Fruit fly (Drosophila melanogaster) whole organism, prepupa: ENCODE measurements around the gene CG11768.

Source experiments
- Blimp-1 ChIP-seq: fragments of 200-800 bp; sonication (Bioruptor generic); optimal IDR thresholded peaks from 3 replicates; lab custom pipeline; 2017; ENCODE audit warnings: missing biosample characterization, missing genetic modification characterization, mild to moderate bottlenecking, moderate library complexity, missing genetic modification reagents
- CG10669 ChIP-seq: fragments of 200-800 bp; sonication (Bioruptor generic); optimal IDR thresholded peaks from 3 replicates; lab custom pipeline; 2018; ENCODE audit warnings: missing biosample characterization, mild to moderate bottlenecking, missing genetic modification characterization, moderate library complexity
- CG11294 ChIP-seq: fragments of 200-800 bp; sonication (Bioruptor generic); IDR thresholded peaks from 2 replicates; pipeline ENCODE4 v1.3.6; 2022; ENCODE audit warnings: missing biosample characterization, missing genetic modification characterization
- CG11762 ChIP-seq: fragments of 200-800 bp; sonication (Bioruptor generic); optimal IDR thresholded peaks from 3 replicates; lab custom pipeline; 2016; ENCODE audit warnings: missing biosample characterization, missing genetic modification characterization; ENCODE audit not compliant: insufficient read depth
- CG11902 ChIP-seq: fragments of 200-800 bp; sonication (Bioruptor generic); optimal IDR thresholded peaks from 3 replicates; lab custom pipeline; 2016; ENCODE audit warnings: missing biosample characterization, missing genetic modification characterization
- CG15336 ChIP-seq: fragments of 200-800 bp; sonication (Bioruptor generic); IDR thresholded peaks from 2 replicates; pipeline ENCODE4 v1.3.6; 2022; ENCODE audit warnings: missing biosample characterization, missing genetic modification characterization
- CG31627 ChIP-seq: fragments of 200-800 bp; sonication (Bioruptor generic); optimal IDR thresholded peaks from 3 replicates; lab custom pipeline; 2016; ENCODE audit warnings: missing biosample characterization, missing genetic modification characterization
- CG32006 ChIP-seq: fragments of 200-800 bp; sonication (Bioruptor generic); optimal IDR thresholded peaks from 3 replicates; lab custom pipeline; 2017; ENCODE audit warnings: missing biosample characterization, mild to moderate bottlenecking, missing genetic modification characterization
- CG3919 ChIP-seq: fragments of 200-800 bp; sonication (Bioruptor generic); optimal IDR thresholded peaks from 3 replicates; lab custom pipeline; 2016; ENCODE audit warnings: missing biosample characterization, missing genetic modification characterization
- CG4318 ChIP-seq: fragments of 200-800 bp; sonication (Bioruptor generic); optimal IDR thresholded peaks from 3 replicates; lab custom pipeline; 2017; ENCODE audit warnings: missing biosample characterization, mild to moderate bottlenecking, missing genetic modification characterization
- CG6163 ChIP-seq: fragments of 200-800 bp; sonication (Bioruptor generic); IDR thresholded peaks from 3 replicates; pipeline ENCODE4 v1.3.6; 2022; ENCODE audit warnings: missing biosample characterization, missing genetic modification characterization
- CG6276 ChIP-seq: fragments of 200-800 bp; sonication (Bioruptor generic); optimal IDR thresholded peaks from 2 replicates; lab custom pipeline; 2017; ENCODE audit warnings: missing biosample characterization, mild to moderate bottlenecking, missing genetic modification characterization
- CG6792 ChIP-seq: fragments of 200-800 bp; sonication (Bioruptor generic); optimal IDR thresholded peaks from 3 replicates; lab custom pipeline; 2016; ENCODE audit warnings: missing biosample characterization, missing genetic modification characterization
- CG7368 ChIP-seq: fragments of 200-800 bp; sonication (Bioruptor generic); optimal IDR thresholded peaks from 3 replicates; lab custom pipeline; 2016; ENCODE audit warnings: missing biosample characterization, missing genetic modification characterization
- CG8119 ChIP-seq: fragments of 200-800 bp; sonication (Bioruptor generic); IDR thresholded peaks from 3 replicates; pipeline ENCODE4 v1.3.6; 2022; ENCODE audit warnings: missing biosample characterization, missing genetic modification characterization
- CG8319 ChIP-seq: fragments of 200-800 bp; sonication (Bioruptor generic); optimal IDR thresholded peaks from 3 replicates; lab custom pipeline; 2016; ENCODE audit warnings: missing biosample characterization, missing genetic modification characterization
- CG9139 ChIP-seq: fragments of 200-800 bp; sonication (Bioruptor generic); optimal IDR thresholded peaks from 3 replicates; lab custom pipeline; 2017; ENCODE audit warnings: missing biosample characterization, mild to moderate bottlenecking, missing genetic modification characterization
- Eip75B ChIP-seq: fragments of 200-800 bp; sonication (Bioruptor generic); optimal IDR thresholded peaks from 3 replicates; lab custom pipeline; 2016; ENCODE audit warnings: missing biosample characterization, missing genetic modification characterization
- Eip78C ChIP-seq: fragments of 200-800 bp; sonication (Bioruptor generic); peaks from one replicate; lab custom pipeline; 2016; ENCODE audit warnings: missing biosample characterization, missing genetic modification characterization
- Eip93F ChIP-seq: fragments of 200-800 bp; sonication (Bioruptor generic); optimal IDR thresholded peaks from 2 replicates; lab custom pipeline; 2016; ENCODE audit warnings: missing biosample characterization, mild to moderate bottlenecking, missing genetic modification characterization
- Ets21C ChIP-seq: fragments of 200-800 bp; sonication (Bioruptor generic); optimal IDR thresholded peaks from 3 replicates; lab custom pipeline; 2016; ENCODE audit warnings: missing biosample characterization, missing genetic modification characterization
- Ets96B ChIP-seq: fragments of 200-800 bp; optimal IDR thresholded peaks from 2 replicates; lab custom pipeline; 2019; ENCODE audit warnings: missing biosample characterization, mild to moderate bottlenecking, missing genetic modification characterization, moderate library complexity
- Gug ChIP-seq: fragments of 200-800 bp; sonication (Bioruptor generic); IDR thresholded peaks from 2 replicates; pipeline ENCODE4 v1.3.6; 2022; ENCODE audit warnings: missing biosample characterization, missing genetic modification characterization
- Hr4 ChIP-seq: fragments of 200-800 bp; sonication (Bioruptor generic); optimal IDR thresholded peaks from 3 replicates; lab custom pipeline; 2016; ENCODE audit warnings: missing biosample characterization, missing genetic modification characterization
- Lpt ChIP-seq: fragments of 200-800 bp; sonication (Bioruptor generic); optimal IDR thresholded peaks from 3 replicates; lab custom pipeline; 2016; ENCODE audit warnings: missing biosample characterization, missing genetic modification characterization
- OdsH ChIP-seq: fragments of 200-800 bp; sonication (Bioruptor generic); optimal IDR thresholded peaks from 3 replicates; lab custom pipeline; 2016; ENCODE audit warnings: missing biosample characterization, missing genetic modification characterization
- Smox ChIP-seq: fragments of 200-800 bp; sonication (Bioruptor generic); optimal IDR thresholded peaks from 3 replicates; lab custom pipeline; 2016; ENCODE audit warnings: missing biosample characterization, missing genetic modification characterization
- Sox14 ChIP-seq: fragments of 200-800 bp; sonication (Bioruptor generic); optimal IDR thresholded peaks from 3 replicates; lab custom pipeline; 2016; ENCODE audit warnings: missing biosample characterization, missing genetic modification characterization
- achi ChIP-seq: fragments of 200-800 bp; sonication (Bioruptor generic); optimal IDR thresholded peaks from 3 replicates; lab custom pipeline; 2016; ENCODE audit warnings: missing biosample characterization, missing genetic modification characterization
- cyc ChIP-seq: fragments of 200-800 bp; sonication (Bioruptor generic); optimal IDR thresholded peaks from 3 replicates; lab custom pipeline; 2016; ENCODE audit warnings: missing biosample characterization, missing genetic modification characterization
- eg ChIP-seq: fragments of 200-800 bp; sonication (Bioruptor generic); IDR thresholded peaks from 3 replicates; pipeline ENCODE4 v1.3.6; 2022; ENCODE audit warnings: missing biosample characterization, missing genetic modification characterization
- esn ChIP-seq: fragments of 200-800 bp; sonication (Bioruptor generic); optimal IDR thresholded peaks from 2 replicates; lab custom pipeline; 2016; ENCODE audit warnings: missing biosample characterization, mild to moderate bottlenecking, missing genetic modification characterization, moderate library complexity
- fd59A ChIP-seq: fragments of 200-800 bp; sonication (Bioruptor generic); optimal IDR thresholded peaks from 2 replicates; lab custom pipeline; 2017; ENCODE audit warnings: missing biosample characterization, mild to moderate bottlenecking, missing genetic modification characterization, missing genetic modification reagents
- ss ChIP-seq, 2 experiments: fragments of 200-800 bp; sonication (Bioruptor generic); optimal IDR thresholded peaks; 2 replicates in 1 of 2; 3 replicates in 1 of 2; lab custom pipeline; 2017 to 2018; ENCODE audit warnings: mild to moderate bottlenecking in 2 of 2, missing biosample characterization in 2 of 2, missing genetic modification characterization in 2 of 2, moderate library complexity in 1 of 2
- svp ChIP-seq: fragments of 200-800 bp; sonication (Bioruptor generic); peaks from one replicate; lab custom pipeline; 2016; ENCODE audit warnings: missing biosample characterization, missing genetic modification characterization
- topi ChIP-seq: fragments of 200-800 bp; sonication (Bioruptor generic); optimal IDR thresholded peaks from 3 replicates; lab custom pipeline; 2016; ENCODE audit warnings: missing biosample characterization, missing genetic modification characterization
- vri ChIP-seq: fragments of 200-800 bp; sonication (Bioruptor generic); optimal IDR thresholded peaks from 3 replicates; lab custom pipeline; 2016; ENCODE audit warnings: missing biosample characterization, mild to moderate bottlenecking, missing genetic modification characterization

The CG11768 gene

DNA sequence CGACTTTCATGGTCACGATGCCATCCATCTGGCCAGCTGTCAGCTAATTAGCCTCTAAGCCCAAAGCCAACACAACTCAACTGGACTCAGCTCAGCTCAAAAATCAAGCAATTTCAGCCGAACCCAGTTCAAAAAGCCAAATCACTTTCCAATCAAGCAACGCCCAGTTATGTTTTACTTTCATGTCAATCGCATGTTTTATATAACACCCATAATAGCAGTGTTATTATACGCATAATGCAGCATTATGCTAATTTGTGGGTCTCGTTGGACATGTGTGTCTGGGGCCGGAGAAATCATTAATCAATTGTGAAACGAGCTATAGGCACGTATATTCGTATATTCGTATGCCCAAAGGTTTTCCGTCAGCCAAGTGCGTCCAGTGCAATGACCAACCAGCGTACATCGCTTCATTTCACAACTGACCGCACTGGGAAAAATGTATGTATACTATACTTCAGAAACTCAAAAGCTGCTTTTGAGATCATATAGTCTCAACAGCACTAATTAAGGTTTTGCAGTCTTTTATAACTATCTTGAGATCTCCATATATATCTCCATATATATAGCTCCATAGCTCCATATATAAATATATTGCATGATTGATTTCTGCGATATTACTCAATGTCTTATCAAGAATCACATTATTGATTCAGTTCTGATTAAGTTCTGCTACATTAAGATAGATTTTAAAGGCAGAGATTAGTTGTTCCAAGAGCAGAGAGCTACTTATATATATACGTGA is 19.7 kb upstream of the CG11768 start (continued):
- TF ChIP-seq Eip75B (no peak), Ets21C (no peak), Ets96B (tag; lab: Kevin White, UChicago) (no peak), CG15336 (no peak), Blimp-1 (no peak), Gug (GFP tag; lab: Robert Waterston, UW) (no peak), eg (GFP tag; lab: Robert Waterston, UW) (no peak), CG9139 (peak; percentile 10), Eip78C (peak; percentile 96), Lpt (peak; percentile 19), CG31627 (no peak), CG6792 (no peak), vri (GFP tag; lab: Kevin White, UChicago) (no peak), Hr4 (no peak), CG11294 (GFP tag; lab: Robert Waterston, UW) (no peak), svp (GFP tag; lab: Kevin White, UChicago) (peak; percentile 69), OdsH (GFP tag; lab: Kevin White, UChicago) (no peak), CG8319 (GFP tag; lab: Kevin White, UChicago) (no peak), CG11762 (GFP tag; lab: Kevin White, UChicago) (no peak), CG7368 (no peak), CG10669 (GFP tag; lab: Kevin White, UChicago) (no peak), CG6276 (no peak), Sox14 (GFP tag; lab: Kevin White, UChicago) (no peak), CG32006 (no peak), CG11902 (GFP tag; lab: Kevin White, UChicago) (no peak), CG3919 (GFP tag; lab: Kevin White, UChicago) (no peak), topi (peak; percentile 64), Smox (GFP tag; lab: Kevin White, UChicago) (no peak)

DNA sequence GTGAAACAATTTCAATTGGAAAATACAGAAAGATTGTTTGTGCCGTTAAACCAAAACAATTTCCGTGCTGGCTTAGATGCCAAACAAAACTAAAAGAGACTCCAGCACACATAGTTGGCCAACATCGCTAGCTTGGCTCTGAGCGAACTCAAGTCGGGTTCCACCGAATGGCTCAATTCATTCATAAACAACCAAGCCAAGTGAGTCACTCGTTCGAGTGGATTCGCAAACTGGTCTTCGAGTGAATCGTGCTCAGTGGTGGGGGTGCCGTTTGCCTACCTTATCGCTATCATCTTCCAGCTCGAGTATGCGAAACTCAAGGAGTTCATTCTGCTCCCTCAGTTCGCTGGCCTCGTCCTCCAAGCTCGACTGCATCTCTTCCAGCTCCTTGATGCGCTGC is 17.5 kb upstream of the CG11768 start:
- TF ChIP-seq OdsH (GFP tag; lab: Kevin White, UChicago) = no peak
- no peak for TF ChIP-seq ss (GFP tag; optimal IDR thresholded peaks at IDR 0.05; lab: Kevin White, UChicago)
- no peak for TF ChIP-seq esn (GFP tag; lab: Kevin White, UChicago)
- TF ChIP-seq svp (GFP tag; lab: Kevin White, UChicago) = no peak
- 0 out of 3 replicates have a peak, but pooled peaks have one; percentile 18 for TF ChIP-seq CG6163 (GFP tag; lab: Robert Waterston, UW)
- TF ChIP-seq achi (GFP tag; lab: Kevin White, UChicago) = no peak

DNA sequence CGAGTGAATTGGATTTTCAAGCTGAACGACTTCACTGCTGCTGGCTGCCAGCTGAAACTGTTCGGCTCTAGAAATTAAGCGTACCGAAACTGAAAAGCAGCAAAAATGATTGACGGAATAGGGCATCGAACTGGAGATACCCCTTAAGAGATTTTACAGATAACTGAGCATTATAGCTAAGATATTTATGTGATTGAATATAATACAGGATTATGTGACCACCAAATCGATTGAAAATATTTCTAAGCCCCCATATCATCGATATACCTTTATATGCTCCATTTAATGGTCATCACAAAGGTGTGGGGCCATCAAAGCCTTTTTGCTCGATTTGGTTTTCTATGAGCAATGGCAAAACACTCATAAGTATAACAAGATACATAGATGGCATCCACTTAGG is 16.8 kb upstream of the CG11768 start:
- TF ChIP-seq CG6163 (GFP tag; lab: Robert Waterston, UW) (peak; percentile 58; the same call in 2 of the 3 replicates), CG11294 (GFP tag; lab: Robert Waterston, UW) (0 out of 2 replicates have a peak, but pooled peaks have one; percentile 25), CG15336 (peak; percentile 75), Eip93F (GFP tag; lab: Kevin White, UChicago) (no peak), eg (GFP tag; lab: Robert Waterston, UW) (peak; percentile 82), fd59A (no peak), CG8119 (GFP tag; lab: Robert Waterston, UW) (peak; percentile 67), svp (GFP tag; lab: Kevin White, UChicago) (peak; percentile 39), cyc (GFP tag; lab: Kevin White, UChicago) (no peak)

DNA sequence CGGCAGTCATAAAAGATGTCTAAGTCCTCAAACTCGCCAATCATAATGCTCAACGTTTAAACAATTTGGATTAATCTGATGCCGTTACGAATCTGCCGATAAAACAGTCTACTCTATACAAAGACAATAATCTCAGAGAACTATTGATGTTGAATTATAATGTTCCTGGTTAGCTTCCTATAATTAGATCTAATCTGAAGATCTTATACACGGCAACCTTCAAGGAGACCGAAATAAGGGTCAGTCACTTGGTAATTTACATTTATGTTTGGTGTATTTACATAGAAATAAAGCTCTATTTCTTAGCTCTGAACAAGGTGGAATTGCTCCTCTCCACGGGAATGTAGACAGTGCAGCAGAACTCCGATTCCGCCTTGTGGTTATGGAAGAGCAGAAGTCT is 12.7 kb upstream of the CG11768 start, which contains the start of gene CG33189:
Gene CG33189 (minus strand): TSS at position 101 of the 400 bp plus-strand sequence.
- TF ChIP-seq ss (GFP tag; optimal IDR thresholded peaks at IDR 0.05; lab: Kevin White, UChicago) = no peak
- TF ChIP-seq OdsH (GFP tag; lab: Kevin White, UChicago) = no peak
- TF ChIP-seq eg (GFP tag; lab: Robert Waterston, UW) = no peak
- TF ChIP-seq CG4318 = no peak
